Worm (Caenorhabditis elegans) whole organism, L2 larva: ENCODE measurements around the gene C25F6.8.

Experiments used
- F13H6.1 ChIP-seq: sonication (generic microtip); optimal IDR thresholded peaks from 2 replicates; lab custom pipeline; 2016; ENCODE audit warnings: missing genetic modification characterization, missing compliant biosample characterization
- blmp-1 ChIP-seq: sonication (generic microtip); optimal IDR thresholded peaks from 2 replicates; lab custom pipeline; 2017; ENCODE audit warnings: missing genetic modification characterization, mild to moderate bottlenecking, missing compliant biosample characterization, antibody characterized with exemption, moderate library complexity; ENCODE audit not compliant: insufficient read depth
- crh-2 ChIP-seq: sonication (generic microtip); optimal IDR thresholded peaks from 2 replicates; lab custom pipeline; 2017; ENCODE audit warnings: missing biosample characterization, missing genetic modification characterization
- lin-11 ChIP-seq: fragments of 150-350 bp; sonication (generic microtip); optimal IDR thresholded peaks from 2 replicates; lab custom pipeline; 2014; ENCODE audit warnings: missing biosample characterization, missing genetic modification characterization, inconsistent platforms, mixed read lengths
- lsy-2 ChIP-seq, 2 experiments: fragments of 150-350 bp in 1 of 2; sonication (generic microtip) in 1 of 2; optimal IDR thresholded peaks; 2 replicates each; lab custom pipeline; 2014 to 2017; ENCODE audit warnings: missing biosample characterization in 2 of 2, missing genetic modification characterization in 2 of 2
- mab-5 ChIP-seq: fragments of 150-350 bp; optimal IDR thresholded peaks from 2 replicates; lab custom pipeline; 2014; ENCODE audit warnings: missing biosample characterization, missing genetic modification characterization
- mdl-1 ChIP-seq, 2 experiments: fragments of 150-350 bp in 1 of 2; sonication (generic microtip) in 1 of 2; optimal IDR thresholded peaks; 2 replicates each; lab custom pipeline; 2017; ENCODE audit warnings: missing biosample characterization in 2 of 2, missing genetic modification characterization in 2 of 2
- nhr-10 ChIP-seq: sonication (generic microtip); optimal IDR thresholded peaks from 2 replicates; lab custom pipeline; 2017; ENCODE audit warnings: missing biosample characterization, missing genetic modification characterization
- nhr-11 ChIP-seq: fragments of 150-350 bp; optimal IDR thresholded peaks from 2 replicates; lab custom pipeline; 2014; ENCODE audit warnings: missing biosample characterization, missing genetic modification characterization
- nhr-237 ChIP-seq: fragments of 150-350 bp; optimal IDR thresholded peaks from 2 replicates; lab custom pipeline; 2014; ENCODE audit warnings: missing biosample characterization, missing genetic modification characterization
- skn-1 ChIP-seq: sonication (generic microtip); optimal IDR thresholded peaks from 2 replicates; lab custom pipeline; 2017; ENCODE audit warnings: missing biosample characterization, missing genetic modification characterization
- unc-55 ChIP-seq: fragments of 150-350 bp; sonication (generic microtip); optimal IDR thresholded peaks from 3 replicates; lab custom pipeline; 2014; ENCODE audit warnings: missing biosample characterization, missing genetic modification reagents, missing genetic modification characterization
- unc-62 ChIP-seq: fragments of 150-350 bp; optimal IDR thresholded peaks from 2 replicates; lab custom pipeline; 2014; ENCODE audit warnings: missing biosample characterization, missing genetic modification reagents, missing genetic modification characterization
- ztf-11 ChIP-seq: sonication (generic microtip); optimal IDR thresholded peaks from 2 replicates; lab custom pipeline; 2017; ENCODE audit warnings: missing biosample characterization, missing genetic modification characterization

DNA sequence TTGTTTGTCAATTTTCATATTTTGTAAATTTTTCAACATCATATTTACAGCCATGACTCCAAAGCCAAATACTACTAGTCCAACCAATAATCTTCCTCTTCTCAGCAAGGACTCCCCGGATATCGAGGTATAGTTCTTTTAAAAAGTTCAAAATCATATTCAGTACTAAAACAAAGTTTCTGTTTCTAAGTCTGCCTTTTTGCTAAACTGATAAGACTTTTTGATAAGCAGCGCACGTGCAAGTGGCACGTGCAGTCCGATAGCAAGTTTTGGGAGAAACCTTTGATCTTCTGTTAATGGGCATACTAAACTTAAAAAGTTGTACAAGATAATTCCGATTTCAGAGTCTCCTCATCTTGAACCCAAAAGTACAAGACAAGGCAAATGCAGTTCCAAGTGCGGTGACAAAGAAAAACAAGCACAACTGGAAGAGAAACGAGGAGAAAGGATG is 19.8 kb downstream of the C25F6.8 start, which contains the start of gene dpyd-1:
- TF ChIP-seq ztf-11 (tag; lab: Kevin White, UChicago) (no peak), F13H6.1 (tag; lab: Kevin White, UChicago) (no peak), unc-55 (no peak), lin-11 (no peak), skn-1 (tag; lab: Kevin White, UChicago) (no peak), mab-5 (tag; lab: Kevin White, UChicago) (no peak), nhr-237 (no peak), nhr-11 (tag; lab: Kevin White, UChicago) (no peak), lsy-2 (tag; optimal IDR thresholded peaks at IDR 0.05; lab: Kevin White, UChicago) (no peak), blmp-1 (tag; lab: Kevin White, UChicago) (peak; percentile 35), unc-62 (GFP tag; lab: Kevin White, UChicago) (no peak), crh-2 (tag; lab: Kevin White, UChicago) (peak; percentile 76), nhr-10 (no peak), mdl-1 (tag; optimal IDR thresholded peaks at IDR 0.05; lab: Kevin White, UChicago) (peak; percentile 86 to 89)
